Worm (Caenorhabditis elegans) whole organism, mixed stage, embryonic: ENCODE measurements around the gene srsx-5.

Experiments
- mab-5 ChIP-seq: fragments of 150-350 bp; optimal IDR thresholded peaks from 2 replicates; lab custom pipeline; 2014; ENCODE audit warnings: missing biosample characterization, missing genetic modification characterization
- nhr-12 ChIP-seq: fragments of 150-350 bp; optimal IDR thresholded peaks from 2 replicates; lab custom pipeline; 2014; ENCODE audit warnings: missing biosample characterization, missing genetic modification characterization
- nhr-76 ChIP-seq: sonication (generic microtip); optimal IDR thresholded peaks from 2 replicates; lab custom pipeline; 2017; ENCODE audit warnings: missing biosample characterization, missing genetic modification characterization
- snpc-4 ChIP-seq: fragments of 150-350 bp; optimal IDR thresholded peaks from 2 replicates; lab custom pipeline; 2014; ENCODE audit warnings: missing biosample characterization, missing genetic modification characterization

ce11 chrV:7954552-7954951 lies 25.8 kb downstream of the srsx-5 start, which contains the start of gene F26D11.13:
- TF ChIP-seq nhr-12 (no peak), snpc-4 (no peak), mab-5 (tag; lab: Kevin White, UChicago) (no peak), nhr-76 (tag; lab: Kevin White, UChicago) (no peak)
